Fruit fly (Drosophila melanogaster) whole organism, adult: Measurements from ENCODE around the gene fusl.

Experiments
- CG11617 ChIP-seq: fragments of 200-800 bp; sonication (Bioruptor generic); optimal IDR thresholded peaks from 2 replicates; lab custom pipeline; 2017; ENCODE audit warnings: mild to moderate bottlenecking, missing biosample characterization, missing genetic modification reagents, missing genetic modification characterization
- CG12768 ChIP-seq: fragments of 200-800 bp; sonication (Bioruptor generic); optimal IDR thresholded peaks from 2 replicates; lab custom pipeline; 2017; ENCODE audit warnings: missing biosample characterization, missing genetic modification characterization, mild to moderate bottlenecking, moderate library complexity, missing genetic modification reagents
- CG14711 ChIP-seq: fragments of 200-800 bp; sonication (Bioruptor generic); optimal IDR thresholded peaks from 2 replicates; lab custom pipeline; 2018; ENCODE audit warnings: missing biosample characterization, mild to moderate bottlenecking, missing genetic modification characterization, moderate library complexity
- CG1620 ChIP-seq: fragments of 200-800 bp; sonication (Bioruptor generic); optimal IDR thresholded peaks from 2 replicates; lab custom pipeline; 2016; ENCODE audit warnings: missing biosample characterization, missing genetic modification characterization
- CG33017 ChIP-seq: fragments of 200-800 bp; sonication (Bioruptor generic); optimal IDR thresholded peaks from 2 replicates; lab custom pipeline; 2018; ENCODE audit warnings: missing biosample characterization, mild to moderate bottlenecking, missing genetic modification characterization, moderate library complexity
- CG5204 ChIP-seq: fragments of 200-800 bp; sonication (Bioruptor generic); optimal IDR thresholded peaks from 2 replicates; lab custom pipeline; 2016; ENCODE audit warnings: missing biosample characterization, missing genetic modification characterization
- CG7045 ChIP-seq: fragments of 200-800 bp; sonication (Bioruptor generic); optimal IDR thresholded peaks from 2 replicates; lab custom pipeline; 2017; ENCODE audit warnings: missing biosample characterization, mild to moderate bottlenecking, missing genetic modification characterization
- CG7101 ChIP-seq: fragments of 200-800 bp; sonication (Bioruptor generic); optimal IDR thresholded peaks from 2 replicates; lab custom pipeline; 2018; ENCODE audit warnings: missing biosample characterization, mild to moderate bottlenecking, missing genetic modification characterization, moderate library complexity
- Clk ChIP-seq: fragments of 200-800 bp; sonication (Bioruptor generic); optimal IDR thresholded peaks from 2 replicates; lab custom pipeline; 2017; ENCODE audit warnings: missing biosample characterization, missing genetic modification characterization
- Crg-1 ChIP-seq: fragments of 200-800 bp; sonication (Bioruptor generic); optimal IDR thresholded peaks from 2 replicates; lab custom pipeline; 2016; ENCODE audit warnings: missing biosample characterization, missing genetic modification characterization
- Hr96 ChIP-seq: fragments of 200-800 bp; sonication (Bioruptor generic); optimal IDR thresholded peaks from 2 replicates; lab custom pipeline; 2016; ENCODE audit warnings: missing biosample characterization, missing genetic modification characterization
- Mnt ChIP-seq: fragments of 200-800 bp; sonication (Bioruptor generic); optimal IDR thresholded peaks from 2 replicates; lab custom pipeline; 2016; ENCODE audit warnings: missing biosample characterization, mild to moderate bottlenecking, missing genetic modification characterization
- bab1 ChIP-seq: fragments of 200-800 bp; sonication (Bioruptor generic); optimal IDR thresholded peaks from 3 replicates; lab custom pipeline; 2019; ENCODE audit warnings: missing biosample characterization, mild to moderate bottlenecking, missing genetic modification characterization, moderate library complexity
- cic ChIP-seq: fragments of 200-800 bp; sonication (Bioruptor generic); optimal IDR thresholded peaks from 2 replicates; lab custom pipeline; 2017; ENCODE audit warnings: missing biosample characterization, mild to moderate bottlenecking, missing genetic modification characterization, moderate library complexity
- cnc ChIP-seq, 2 experiments: fragments of >200 bp; optimal IDR thresholded peaks; 2 replicates each; lab custom pipeline; 2017
- kay ChIP-seq: fragments of 200-800 bp; sonication (Bioruptor generic); peaks from one replicate; lab custom pipeline; 2016; ENCODE audit warnings: missing biosample characterization, missing genetic modification characterization, borderline replicate concordance
- ovo ChIP-seq: fragments of 200-800 bp; sonication (Bioruptor generic); optimal IDR thresholded peaks from 2 replicates; lab custom pipeline; 2016; ENCODE audit warnings: missing biosample characterization, missing genetic modification characterization
- pad ChIP-seq: fragments of 200-800 bp; sonication (Bioruptor generic); optimal IDR thresholded peaks from 3 replicates; lab custom pipeline; 2017; ENCODE audit warnings: missing biosample characterization, missing genetic modification characterization, mild to moderate bottlenecking, moderate library complexity, missing genetic modification reagents
- tj ChIP-seq: fragments of 200-800 bp; sonication (Bioruptor generic); optimal IDR thresholded peaks from 3 replicates; lab custom pipeline; 2017; ENCODE audit warnings: missing biosample characterization, mild to moderate bottlenecking, missing genetic modification characterization, moderate library complexity
- toe ChIP-seq: fragments of 200-800 bp; sonication (Bioruptor generic); optimal IDR thresholded peaks from 2 replicates; lab custom pipeline; 2016; ENCODE audit warnings: missing biosample characterization, missing genetic modification characterization

Gene fusl

dm6 chr2L:5372552-5372951, 34.7 kb upstream of the fusl start:
- TF ChIP-seq CG5204 (no peak), cnc (optimal IDR thresholded peaks at IDR 0.05; lab: Kevin White, UChicago) (no peak), tj (no peak), Crg-1 (GFP tag; lab: Kevin White, UChicago) (no peak), pad (GFP tag; lab: Kevin White, UChicago) (no peak), Hr96 (no peak), CG7045 (GFP tag; lab: Kevin White, UChicago) (no peak)

- TF ChIP-seq CG7045 (GFP tag; lab: Kevin White, UChicago): no peak
Measured at dm6 chr2L:5367983-5368382, 30.1 kb upstream of the fusl start.

DNA sequence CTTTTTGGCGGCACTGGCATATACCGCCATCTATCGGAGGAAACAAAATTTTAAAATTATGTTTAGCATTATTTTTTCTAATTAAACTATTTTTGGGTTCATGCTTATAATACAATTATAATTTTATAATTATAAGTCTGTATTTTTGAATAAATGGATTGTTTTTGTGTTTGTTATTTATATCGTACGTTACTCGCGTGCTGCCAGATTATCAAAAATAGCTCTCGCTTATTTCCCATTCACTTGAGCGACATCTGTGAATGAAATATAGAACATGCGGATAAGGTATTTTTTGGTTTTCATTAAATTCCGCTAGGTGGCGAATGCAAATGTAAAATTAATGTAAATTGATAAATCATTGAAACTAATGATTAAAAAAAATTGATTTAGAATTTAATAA, 28.0 kb upstream of the fusl start:
- no peak for TF ChIP-seq CG14711 (tag; lab: Kevin White, UChicago)
- TF ChIP-seq Crg-1 (GFP tag; lab: Kevin White, UChicago): no peak
- no peak for TF ChIP-seq CG1620 (GFP tag; lab: Kevin White, UChicago)

dm6 chr2L:5362351-5362750, 24.5 kb upstream of the fusl start:
- TF ChIP-seq kay (GFP tag; lab: Kevin White, UChicago) (no peak), cic (no peak), CG12768 (GFP tag; lab: Kevin White, UChicago) (no peak), CG33017 (tag; lab: Kevin White, UChicago) (no peak), ovo (GFP tag; lab: Kevin White, UChicago) (no peak), cnc (optimal IDR thresholded peaks at IDR 0.05; lab: Kevin White, UChicago) (no peak), bab1 (GFP tag; lab: Kevin White, UChicago) (no peak), Hr96 (no peak), Clk (GFP tag; lab: Kevin White, UChicago) (no peak), pad (GFP tag; lab: Kevin White, UChicago) (no peak), tj (no peak), CG5204 (no peak), CG1620 (GFP tag; lab: Kevin White, UChicago) (no peak), Mnt (GFP tag; lab: Kevin White, UChicago) (no peak), CG7045 (GFP tag; lab: Kevin White, UChicago) (no peak)

DNA sequence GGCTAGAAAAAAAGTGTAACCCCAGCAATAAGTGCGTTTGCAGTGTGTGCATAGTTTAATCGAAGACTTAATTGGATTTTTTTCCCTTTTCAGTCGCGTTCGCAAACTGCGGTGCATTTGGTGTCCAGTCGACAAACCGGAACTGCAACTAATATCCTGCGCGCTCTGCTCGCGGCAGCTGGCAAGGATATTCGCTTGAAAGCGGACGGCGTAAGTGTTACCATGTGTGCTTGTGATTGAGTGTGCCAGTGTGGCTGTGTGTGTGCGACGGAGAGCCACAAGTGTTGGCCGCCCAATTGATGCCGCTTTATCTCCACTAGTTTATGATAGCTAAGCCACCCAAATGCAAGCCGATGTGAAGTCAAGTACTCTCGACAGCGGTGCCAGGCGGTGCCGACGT, 15.6 kb upstream of the fusl start:
- TF ChIP-seq ovo (GFP tag; lab: Kevin White, UChicago) (no peak), CG5204 (no peak)

DNA sequence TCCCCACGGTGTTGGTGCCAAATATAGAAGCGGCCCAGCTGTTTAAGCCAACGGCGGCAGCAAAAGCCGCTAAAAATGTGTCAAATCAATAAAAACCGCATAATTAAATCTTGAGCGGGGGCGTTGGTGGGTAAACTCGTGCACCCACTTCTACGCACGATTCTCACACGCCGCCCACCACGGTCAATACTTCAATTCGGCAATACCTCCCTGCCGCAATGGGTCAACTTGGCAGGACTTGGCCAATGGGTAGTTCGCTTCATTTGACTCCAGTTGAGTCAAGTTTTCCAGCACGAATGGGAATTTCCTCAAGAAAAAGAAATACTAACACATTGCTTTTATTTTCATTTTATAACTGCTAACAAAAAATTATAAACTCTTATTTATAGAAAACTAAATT, 10.7 kb upstream of the fusl start:
- no peak for TF ChIP-seq CG7045 (GFP tag; lab: Kevin White, UChicago)

- no peak for TF ChIP-seq tj
- no peak for TF ChIP-seq Mnt (GFP tag; lab: Kevin White, UChicago)
- TF ChIP-seq kay (GFP tag; lab: Kevin White, UChicago): no peak
- TF ChIP-seq CG1620 (GFP tag; lab: Kevin White, UChicago): no peak
- TF ChIP-seq Hr96: no peak
- no peak for TF ChIP-seq ovo (GFP tag; lab: Kevin White, UChicago)
- no peak for TF ChIP-seq CG7101
- TF ChIP-seq CG12768 (GFP tag; lab: Kevin White, UChicago): no peak
- TF ChIP-seq cic: no peak
- no peak for TF ChIP-seq pad (GFP tag; lab: Kevin White, UChicago)
- no peak for TF ChIP-seq CG7045 (GFP tag; lab: Kevin White, UChicago)
- no peak for TF ChIP-seq CG11617 (GFP tag; lab: Kevin White, UChicago)
- no peak for TF ChIP-seq toe (GFP tag; lab: Kevin White, UChicago)
- TF ChIP-seq CG5204: no peak
- TF ChIP-seq CG33017 (tag; lab: Kevin White, UChicago): no peak
- no peak for TF ChIP-seq CG14711 (tag; lab: Kevin White, UChicago)
- no peak for TF ChIP-seq bab1 (GFP tag; lab: Kevin White, UChicago)
Measured at dm6 chr2L:5345900-5346299, 8.0 kb upstream of the fusl start, which contains the start of gene nompC. nompC (plus strand) TSS chr2L:5346200.

DNA sequence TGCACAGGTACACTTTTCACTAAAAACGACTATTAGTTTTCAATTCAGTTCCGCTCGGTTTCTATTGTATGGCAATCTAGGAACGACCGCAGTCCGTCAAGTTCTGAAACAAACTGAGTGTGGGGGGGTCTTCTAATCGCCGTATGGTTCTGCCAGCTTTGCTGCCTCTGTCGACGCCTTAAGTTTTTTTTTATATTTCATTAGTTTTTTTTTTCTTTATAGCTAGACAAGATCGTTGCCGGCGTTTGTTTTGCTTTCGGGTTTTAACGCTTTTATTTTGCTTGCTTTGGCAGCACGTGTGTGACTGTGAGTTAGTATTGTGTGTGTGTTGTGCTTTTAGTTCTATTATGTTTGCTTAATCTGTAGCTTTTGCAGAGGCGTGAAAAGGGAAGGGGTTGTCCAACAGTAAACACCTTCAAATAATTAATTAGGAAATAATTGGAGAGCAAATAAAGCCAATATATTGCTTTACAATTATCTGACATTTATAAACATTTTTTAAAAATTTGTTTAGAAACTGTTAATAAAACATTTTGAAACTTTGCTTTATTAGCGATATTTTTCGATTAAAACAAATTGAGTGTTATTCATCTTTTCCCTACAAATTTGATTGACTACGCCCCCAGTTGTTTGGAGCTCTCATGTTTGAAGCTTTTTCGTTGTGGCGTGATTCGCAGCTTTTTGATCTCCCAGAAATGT, 4.4 kb upstream of the fusl start, which contains the start of gene Acsf2:
Gene Acsf2, minus strand, starts transcription at position 116 of the 699 bp plus-strand sequence.
- TF ChIP-seq tj (peak; percentile 87), bab1 (GFP tag; lab: Kevin White, UChicago) (peak; percentile 92), Hr96 (peak; percentile 97), CG5204 (peak; percentile 98), CG7101 (peak; percentile 99), CG14711 (tag; lab: Kevin White, UChicago) (peak; percentile 97), cic (peak; percentile 92), CG11617 (GFP tag; lab: Kevin White, UChicago) (peak; percentile 98), cnc (optimal IDR thresholded peaks at IDR 0.05; lab: Kevin White, UChicago) (no peak), Crg-1 (GFP tag; lab: Kevin White, UChicago) (peak; percentile 98), CG1620 (GFP tag; lab: Kevin White, UChicago) (peak; percentile 97), CG7045 (GFP tag; lab: Kevin White, UChicago) (peak; percentile 99), pad (GFP tag; lab: Kevin White, UChicago) (peak; percentile 94), CG33017 (tag; lab: Kevin White, UChicago) (peak; percentile 99), toe (GFP tag; lab: Kevin White, UChicago) (peak; percentile 99), CG12768 (GFP tag; lab: Kevin White, UChicago) (peak; percentile 99), kay (GFP tag; lab: Kevin White, UChicago) (peak; percentile 96), ovo (GFP tag; lab: Kevin White, UChicago) (peak; percentile 69), Mnt (GFP tag; lab: Kevin White, UChicago) (peak; percentile 95), Clk (GFP tag; lab: Kevin White, UChicago) (peak; percentile 96)
